Worm (Caenorhabditis elegans) whole organism, L1 larva: ENCODE measurements around the gene aak-1.
A peak's percentile ranks its signal among the peaks of the same experiment; 100 is the strongest.

Experiments
- C04F5.9 ChIP-seq: sonication (generic microtip); optimal IDR thresholded peaks from 2 replicates; lab custom pipeline; 2016; ENCODE audit warnings: missing genetic modification characterization, missing compliant biosample characterization
- aha-1 ChIP-seq: fragments of 150-350 bp; optimal IDR thresholded peaks from 2 replicates; lab custom pipeline; 2014; ENCODE audit warnings: missing biosample characterization, missing genetic modification characterization
- alr-1 ChIP-seq: fragments of 200-800 bp; sonication (Bioruptor generic); optimal IDR thresholded peaks from 2 replicates; lab custom pipeline; 2018; ENCODE audit warnings: borderline replicate concordance, mild to moderate bottlenecking, missing genetic modification characterization, missing compliant biosample characterization
- blmp-1 ChIP-seq: fragments of 150-350 bp; optimal IDR thresholded peaks from 2 replicates; lab custom pipeline; 2014; ENCODE audit warnings: missing biosample characterization, missing genetic modification characterization
- ceh-8 ChIP-seq: fragments of 200-800 bp; sonication (Bioruptor generic); optimal IDR thresholded peaks from 2 replicates; lab custom pipeline; 2018; ENCODE audit warnings: mild to moderate bottlenecking, missing genetic modification characterization, moderate library complexity, missing compliant biosample characterization
- ceh-82 ChIP-seq, 3 experiments: fragments of 150-350 bp in 1 of 3; sonication (generic microtip) in 2 of 3; optimal IDR thresholded peaks; 2 replicates each; lab custom pipeline; 2014 to 2017; ENCODE audit warnings: missing biosample characterization in 3 of 3, missing genetic modification characterization in 3 of 3
- ceh-90 ChIP-seq: sonication (generic microtip); optimal IDR thresholded peaks from 2 replicates; lab custom pipeline; 2016; ENCODE audit warnings: missing genetic modification characterization, missing compliant biosample characterization
- dpl-1 ChIP-seq, 3 experiments: fragments of 150-350 bp in 2 of 3; sonication (generic microtip) in 1 of 3; optimal IDR thresholded peaks; 2 replicates each; lab custom pipeline; 2014 to 2017; ENCODE audit warnings: missing biosample characterization in 3 of 3, missing genetic modification characterization in 3 of 3, missing genetic modification reagents in 3 of 3
- efl-1 ChIP-seq, 4 experiments: fragments of 150-350 bp; optimal IDR thresholded peaks in 3 of 4; peaks in 1 of 4; 1 replicate in 1 of 4; 2 replicates in 3 of 4; lab custom pipeline; 2014; ENCODE audit warnings: missing biosample characterization in 2 of 4, missing genetic modification characterization in 2 of 4, missing genetic modification reagents in 2 of 4
- efl-3 ChIP-seq: fragments of 200-800 bp; sonication (Bioruptor generic); optimal IDR thresholded peaks from 2 replicates; lab custom pipeline; 2018; ENCODE audit warnings: mild to moderate bottlenecking, missing genetic modification characterization, missing compliant biosample characterization
- egl-13 ChIP-seq: sonication (generic microtip); optimal IDR thresholded peaks from 2 replicates; lab custom pipeline; 2016; ENCODE audit warnings: missing genotype, missing genetic modification reagents, missing genetic modification characterization, missing compliant biosample characterization
- elt-2 ChIP-seq: sonication (generic microtip); optimal IDR thresholded peaks from 2 replicates; lab custom pipeline; 2016; ENCODE audit warnings: missing genetic modification characterization, mild to moderate bottlenecking, inconsistent platforms, missing compliant biosample characterization, missing genetic modification reagents
- elt-3 ChIP-seq, 6 experiments: fragments of 150-350 bp in 1 of 6; sonication (generic microtip); optimal IDR thresholded peaks; 2 replicates each; lab custom pipeline; 2017 to 2018; ENCODE audit warnings: missing biosample characterization in 6 of 6, missing genetic modification characterization in 6 of 6, inconsistent platforms in 1 of 6
- fkh-4 ChIP-seq: sonication (generic microtip); optimal IDR thresholded peaks from 2 replicates; lab custom pipeline; 2016; ENCODE audit warnings: missing compliant biosample characterization, missing genetic modification characterization, borderline replicate concordance
- fkh-8 ChIP-seq: sonication (generic microtip); optimal IDR thresholded peaks from 2 replicates; lab custom pipeline; 2016; ENCODE audit warnings: mild to moderate bottlenecking, missing genetic modification characterization, missing compliant biosample characterization
- fos-1 ChIP-seq: fragments of 150-350 bp; optimal IDR thresholded peaks from 2 replicates; lab custom pipeline; 2014; ENCODE audit warnings: missing biosample characterization, missing genetic modification characterization
- grh-1 ChIP-seq: fragments of 200-800 bp; sonication (Bioruptor generic); IDR thresholded peaks from 2 replicates; pipeline ENCODE4 v1.3.6; 2022; ENCODE audit warnings: missing genetic modification reagents, missing genetic modification characterization, missing compliant biosample characterization
- hlh-17 ChIP-seq: fragments of 200-800 bp; sonication (Bioruptor generic); optimal IDR thresholded peaks from 2 replicates; lab custom pipeline; 2018; ENCODE audit warnings: missing genetic modification characterization, mild to moderate bottlenecking, missing compliant biosample characterization, moderate library complexity, borderline replicate concordance
- isw-1 ChIP-seq: fragments of 200-800 bp; sonication (Bioruptor generic); IDR thresholded peaks from 2 replicates; pipeline ENCODE4 v1.3.6; 2022; ENCODE audit warnings: missing genetic modification characterization, missing compliant biosample characterization
- lin-13 ChIP-seq: fragments of 150-350 bp; optimal IDR thresholded peaks from 2 replicates; lab custom pipeline; 2014; ENCODE audit warnings: missing biosample characterization, missing genetic modification reagents, missing genetic modification characterization
- lin-14 ChIP-seq: fragments of 200-800 bp; sonication (Bioruptor generic); optimal IDR thresholded peaks from 2 replicates; lab custom pipeline; 2018; ENCODE audit warnings: mild to moderate bottlenecking, missing genetic modification characterization, moderate library complexity, missing compliant biosample characterization
- lin-35 ChIP-seq, 2 experiments: fragments of 150-350 bp; optimal IDR thresholded peaks; 2 replicates each; lab custom pipeline; 2014; ENCODE audit warnings: missing biosample characterization in 2 of 2, missing genetic modification characterization in 2 of 2, missing genetic modification reagents in 2 of 2
- lsy-2 ChIP-seq, 2 experiments: fragments of 150-350 bp; optimal IDR thresholded peaks; 2 replicates each; lab custom pipeline; 2014; ENCODE audit warnings: missing biosample characterization in 2 of 2, missing genetic modification characterization in 2 of 2
- mdl-1 ChIP-seq, 2 experiments: fragments of 150-350 bp; optimal IDR thresholded peaks; 2 replicates each; lab custom pipeline; 2014 to 2017; ENCODE audit warnings: missing biosample characterization in 2 of 2, missing genetic modification characterization in 2 of 2, inconsistent platforms in 1 of 2
- mef-2 ChIP-seq: fragments of 150-350 bp; optimal IDR thresholded peaks from 2 replicates; lab custom pipeline; 2014; ENCODE audit warnings: missing biosample characterization, missing genetic modification characterization
- nhr-19 ChIP-seq: fragments of 200-800 bp; sonication (Bioruptor generic); conservative IDR thresholded peaks from 2 replicates; pipeline ENCODE4 v1.3.6; 2022; ENCODE audit warnings: missing genetic modification characterization, missing compliant biosample characterization
- nhr-20 ChIP-seq: sonication (generic microtip); optimal IDR thresholded peaks from 2 replicates; lab custom pipeline; 2016; ENCODE audit warnings: mild to moderate bottlenecking, missing genetic modification characterization, missing compliant biosample characterization
- nhr-237 ChIP-seq: fragments of 150-350 bp; optimal IDR thresholded peaks from 2 replicates; lab custom pipeline; 2014; ENCODE audit warnings: missing biosample characterization, missing genetic modification characterization
- nhr-28 ChIP-seq: fragments of 150-350 bp; optimal IDR thresholded peaks from 2 replicates; lab custom pipeline; 2014; ENCODE audit warnings: missing biosample characterization, missing genetic modification characterization
- nhr-77 ChIP-seq: fragments of 150-350 bp; optimal IDR thresholded peaks from 2 replicates; lab custom pipeline; 2014; ENCODE audit warnings: missing biosample characterization, missing genetic modification characterization
- nhr-85 ChIP-seq: sonication (generic microtip); peaks from one replicate; lab custom pipeline; 2016; ENCODE audit warnings: missing genetic modification characterization, inconsistent platforms, missing compliant biosample characterization
- nhr-90 ChIP-seq: sonication (generic microtip); optimal IDR thresholded peaks from 2 replicates; lab custom pipeline; 2016; ENCODE audit warnings: mild to moderate bottlenecking, missing genetic modification characterization, missing compliant biosample characterization; ENCODE audit not compliant: poor library complexity
- pqm-1 ChIP-seq: sonication (generic microtip); optimal IDR thresholded peaks from 3 replicates; lab custom pipeline; 2017; ENCODE audit warnings: missing biosample characterization, missing genetic modification characterization
- rnt-1 ChIP-seq: sonication (generic microtip); optimal IDR thresholded peaks from 2 replicates; lab custom pipeline; 2016; ENCODE audit warnings: mild to moderate bottlenecking, missing genetic modification characterization, moderate library complexity, missing compliant biosample characterization
- skn-1 ChIP-seq: fragments of 150-350 bp; optimal IDR thresholded peaks from 2 replicates; lab custom pipeline; 2014; ENCODE audit warnings: missing biosample characterization, missing genetic modification characterization
- snpc-4 ChIP-seq: fragments of 150-350 bp; optimal IDR thresholded peaks from 2 replicates; lab custom pipeline; 2014; ENCODE audit warnings: missing biosample characterization, missing genetic modification characterization
- sox-4 ChIP-seq: sonication (generic microtip); optimal IDR thresholded peaks from 2 replicates; lab custom pipeline; 2016; ENCODE audit warnings: missing genetic modification characterization, missing compliant biosample characterization
- tbx-2 ChIP-seq: sonication (generic microtip); optimal IDR thresholded peaks from 2 replicates; lab custom pipeline; 2016; ENCODE audit warnings: missing genetic modification characterization, missing compliant biosample characterization
- unc-62 ChIP-seq: fragments of 150-350 bp; optimal IDR thresholded peaks from 2 replicates; lab custom pipeline; 2014; ENCODE audit warnings: missing biosample characterization, missing genetic modification reagents, missing genetic modification characterization
- unc-86 ChIP-seq: sonication (generic microtip); optimal IDR thresholded peaks from 2 replicates; lab custom pipeline; 2016; ENCODE audit warnings: missing genetic modification characterization, missing compliant biosample characterization
- unc-98 ChIP-seq: fragments of 200-800 bp; sonication (Bioruptor generic); IDR thresholded peaks from 2 replicates; pipeline ENCODE4 v1.3.6; 2022; ENCODE audit warnings: missing genetic modification characterization, missing compliant biosample characterization
- vab-15 ChIP-seq: sonication (generic microtip); optimal IDR thresholded peaks from 2 replicates; lab custom pipeline; 2017; ENCODE audit warnings: missing genotype, mild to moderate bottlenecking, missing genetic modification characterization, missing compliant biosample characterization
- xbp-1 ChIP-seq: sonication (generic microtip); optimal IDR thresholded peaks from 2 replicates; lab custom pipeline; 2016; ENCODE audit warnings: missing genetic modification characterization, missing compliant biosample characterization
- zag-1 ChIP-seq: fragments of 150-350 bp; optimal IDR thresholded peaks from 2 replicates; lab custom pipeline; 2014; ENCODE audit warnings: missing biosample characterization, missing genetic modification characterization
- ztf-4 ChIP-seq: fragments of 150-350 bp; optimal IDR thresholded peaks from 2 replicates; lab custom pipeline; 2014; ENCODE audit warnings: missing biosample characterization, missing genetic modification characterization

The aak-1 gene

DNA sequence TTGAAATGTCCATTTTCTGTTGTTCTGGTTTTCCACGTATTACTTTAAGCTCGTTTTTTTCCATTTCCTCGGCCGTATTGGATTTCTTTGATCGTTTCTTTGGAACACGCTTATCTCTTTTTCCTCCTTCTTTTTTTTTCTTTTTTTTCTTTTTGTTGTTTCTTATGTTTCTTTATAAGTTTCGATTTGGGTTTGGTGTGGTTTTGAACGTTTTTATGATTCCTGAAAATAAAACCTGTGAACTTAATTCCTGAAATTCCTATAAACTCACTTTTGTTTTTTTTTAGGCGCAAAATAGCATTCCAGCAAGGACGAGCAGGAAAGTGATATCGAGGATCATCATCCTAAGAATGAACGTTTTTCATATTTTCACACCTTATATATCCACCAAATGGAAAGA, 10.3 kb upstream of the aak-1 start, which contains the start of gene K02D10.2:
Gene K02D10.2, minus strand, starts transcription at position 101 of the 400 bp plus-strand sequence.
- no peak for TF ChIP-seq tbx-2 (tag; lab: Kevin White, UChicago)
- no peak for TF ChIP-seq zag-1 (tag; lab: Kevin White, UChicago)
- no peak for TF ChIP-seq nhr-90 (tag; lab: Kevin White, UChicago)
- no peak for TF ChIP-seq lsy-2 (tag; optimal IDR thresholded peaks at IDR 0.05; lab: Kevin White, UChicago)
- TF ChIP-seq ceh-8 (GFP tag; lab: Kevin White, UChicago): no peak
- TF ChIP-seq pqm-1 (tag; lab: Kevin White, UChicago): no peak
- TF ChIP-seq elt-2: no peak
- TF ChIP-seq snpc-4: no peak
- no peak for TF ChIP-seq efl-1 (optimal IDR thresholded peaks at IDR 0.05; lab: Kevin White, UChicago)
- no peak for TF ChIP-seq efl-1 (GFP tag; optimal IDR thresholded peaks at IDR 0.05 in 1 of 2; lab: Kevin White, UChicago)
- no peak for TF ChIP-seq vab-15 (tag; lab: Kevin White, UChicago)
- no peak for TF ChIP-seq unc-98 (GFP tag; lab: Robert Waterston, UW)
- TF ChIP-seq nhr-28 (tag; lab: Kevin White, UChicago): no peak

- TF ChIP-seq nhr-19 (no peak), lsy-2 (tag; optimal IDR thresholded peaks at IDR 0.05; lab: Kevin White, UChicago) (peak in 1 of 2 experiments; percentile 12), alr-1 (tag; lab: Kevin White, UChicago) (no peak), lin-14 (GFP tag; lab: Kevin White, UChicago) (peak; percentile 61), C04F5.9 (tag; lab: Kevin White, UChicago) (no peak), nhr-237 (tag; lab: Kevin White, UChicago) (no peak), tbx-2 (tag; lab: Kevin White, UChicago) (peak; percentile 3), hlh-17 (GFP tag; lab: Kevin White, UChicago) (no peak), efl-3 (GFP tag; lab: Kevin White, UChicago) (no peak), dpl-1 (GFP tag; optimal IDR thresholded peaks at IDR 0.05; lab: Kevin White, UChicago) (no peak), blmp-1 (peak; percentile 47), grh-1 (peak; percentile 88), elt-3 (tag; optimal IDR thresholded peaks at IDR 0.05; lab: Kevin White, UChicago) (peak in 1 of 6 experiments; percentile 27), mef-2 (no peak), nhr-85 (peak; percentile 70)
These were observed 9.4 kb upstream of the aak-1 start for ce11 chrIII:8770243-8770642.

DNA sequence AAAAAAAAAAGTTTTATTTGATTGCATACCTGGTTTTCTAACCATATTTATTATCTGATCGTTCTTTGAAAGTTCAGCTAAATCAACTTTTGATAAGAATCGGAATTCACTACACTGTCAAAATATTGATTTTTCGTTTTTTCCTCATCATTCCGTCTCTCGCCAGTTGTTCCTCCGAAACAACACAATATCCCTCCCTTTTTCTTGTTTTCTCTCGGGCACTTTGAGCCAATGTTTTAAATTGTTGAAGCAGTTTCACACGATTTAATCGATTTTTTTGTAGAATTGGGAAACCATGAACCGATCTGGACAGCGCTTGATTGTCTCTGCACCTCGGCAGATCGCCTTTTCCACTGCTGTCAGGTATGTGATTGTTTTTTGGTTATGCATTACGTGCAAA, 8.4 kb upstream of the aak-1 start, which contains the start of gene K02D10.1:
Gene K02D10.1, plus strand, starts transcription at position 284 of the 400 bp plus-strand sequence.
- no peak for TF ChIP-seq ceh-90
- no peak for TF ChIP-seq hlh-17 (GFP tag; lab: Kevin White, UChicago)

ce11 chrIII:8767889-8768361, 7.0 kb upstream of the aak-1 start, which contains the start of gene mtss-1:
Gene mtss-1, plus strand, starts transcription at chrIII:8768311.
- no peak for TF ChIP-seq ztf-4 (tag; lab: Kevin White, UChicago)
- peak; percentile 15 for TF ChIP-seq unc-86
- TF ChIP-seq snpc-4: peak; percentile 46
- TF ChIP-seq lin-35 (GFP tag; optimal IDR thresholded peaks at IDR 0.05; lab: Kevin White, UChicago): peak; percentile 45 to 67
- TF ChIP-seq efl-3 (GFP tag; lab: Kevin White, UChicago): no peak
- TF ChIP-seq fkh-8 (tag; lab: Kevin White, UChicago): peak; percentile 18
- TF ChIP-seq isw-1: no peak
- no peak for TF ChIP-seq nhr-77 (tag; lab: Kevin White, UChicago)
- peak; percentile 64 for TF ChIP-seq skn-1 (tag; lab: Kevin White, UChicago)
- TF ChIP-seq fkh-4 (tag; lab: Kevin White, UChicago): no peak
- no peak for TF ChIP-seq nhr-85
- TF ChIP-seq xbp-1 (tag; lab: Kevin White, UChicago): peak; percentile 55
- peak; percentile 3 for TF ChIP-seq lin-13 (GFP tag; lab: Kevin White, UChicago)
- peak in 1 of 2 experiments; percentile 2 for TF ChIP-seq mdl-1 (tag; optimal IDR thresholded peaks at IDR 0.05; lab: Kevin White, UChicago)
- TF ChIP-seq ceh-82 (tag; optimal IDR thresholded peaks at IDR 0.05; lab: Kevin White, UChicago): peak; percentile 4 to 47 (median 44)
- TF ChIP-seq blmp-1: peak; percentile 13
- TF ChIP-seq nhr-237 (tag; lab: Kevin White, UChicago): no peak
- no peak for TF ChIP-seq fos-1 (tag; lab: Kevin White, UChicago)
- peak; percentile 68 for TF ChIP-seq grh-1
- no peak for TF ChIP-seq unc-62 (GFP tag; lab: Kevin White, UChicago)
- TF ChIP-seq vab-15 (tag; lab: Kevin White, UChicago): no peak
- no peak for TF ChIP-seq sox-4 (tag; lab: Kevin White, UChicago)
- peak; percentile 54 for TF ChIP-seq egl-13 (tag; lab: Kevin White, UChicago)
- TF ChIP-seq nhr-20: peak; percentile 62
- TF ChIP-seq aha-1 (tag; lab: Kevin White, UChicago): no peak
- TF ChIP-seq rnt-1 (tag; lab: Kevin White, UChicago): peak; percentile 78
- peak; percentile 68 for TF ChIP-seq tbx-2 (tag; lab: Kevin White, UChicago)
- peak; percentile 59 for TF ChIP-seq nhr-19
